Worm (Caenorhabditis elegans) whole organism, midembryonic: ENCODE measurements around the gene ceh-62.

Source experiments
- T22C8.4 ChIP-seq: fragments of 200-800 bp; sonication (Bioruptor generic); IDR thresholded peaks from 2 replicates; pipeline ENCODE4 v1.3.6; 2022; ENCODE audit warnings: missing genetic modification characterization, missing compliant biosample characterization
- cog-1 ChIP-seq: sonication (generic microtip); optimal IDR thresholded peaks from 2 replicates; lab custom pipeline; 2016; ENCODE audit warnings: missing genetic modification characterization, missing compliant biosample characterization
- flt-1 ChIP-seq: fragments of 200-800 bp; sonication (Bioruptor generic); IDR thresholded peaks from 2 replicates; pipeline ENCODE4 v1.3.6; 2022; ENCODE audit warnings: missing genetic modification characterization, missing compliant biosample characterization
- klf-2 ChIP-seq: fragments of 200-800 bp; sonication (Bioruptor generic); conservative IDR thresholded peaks from 2 replicates; pipeline ENCODE4 v1.3.6; 2022; ENCODE audit warnings: missing genetic modification reagents, missing genetic modification characterization, missing compliant biosample characterization
- med-1 ChIP-seq: sonication (generic microtip); optimal IDR thresholded peaks from 2 replicates; lab custom pipeline; 2017; ENCODE audit warnings: missing genetic modification characterization, mild to moderate bottlenecking, missing compliant biosample characterization, antibody characterized with exemption, missing genetic modification reagents; ENCODE audit not compliant: insufficient read depth
- ref-1 ChIP-seq: fragments of 200-800 bp; sonication (Bioruptor generic); conservative IDR thresholded peaks from 2 replicates; pipeline ENCODE4 v1.3.6; 2022; ENCODE audit warnings: missing genetic modification reagents, missing genetic modification characterization, missing compliant biosample characterization
- tab-1 ChIP-seq: fragments of 200-800 bp; sonication (Bioruptor generic); IDR thresholded peaks from 2 replicates; pipeline ENCODE4 v1.3.6; 2022; ENCODE audit warnings: missing genetic modification characterization, missing compliant biosample characterization
- ztf-23 ChIP-seq: fragments of 200-800 bp; sonication (Bioruptor generic); IDR thresholded peaks from 2 replicates; pipeline ENCODE4 v1.3.6; 2022; ENCODE audit warnings: missing genetic modification reagents, missing genetic modification characterization, missing compliant biosample characterization
- ztf-29 ChIP-seq: fragments of 200-800 bp; sonication (Bioruptor generic); IDR thresholded peaks from 2 replicates; pipeline ENCODE4 v1.3.6; 2022; ENCODE audit warnings: missing genetic modification reagents, missing genetic modification characterization, missing compliant biosample characterization

Gene ceh-62

ce11 chrII:10805437-10805836 is at the start of gene ceh-62:
ceh-62 (plus strand) TSS chrII:10805737.
- no peak for TF ChIP-seq ztf-23 (GFP tag; lab: Robert Waterston, UW)
- no peak for TF ChIP-seq klf-2 (GFP tag; lab: Robert Waterston, UW)
- no peak for TF ChIP-seq med-1
- no peak for TF ChIP-seq ztf-29
- TF ChIP-seq cog-1 (tag; lab: Kevin White, UChicago), result no peak
- no peak for TF ChIP-seq tab-1 (GFP tag; lab: Robert Waterston, UW)
- TF ChIP-seq T22C8.4 (GFP tag; lab: Robert Waterston, UW), result no peak
- no peak for TF ChIP-seq flt-1 (GFP tag; lab: Robert Waterston, UW)
- no peak for TF ChIP-seq ref-1 (GFP tag; lab: Robert Waterston, UW)

- TF ChIP-seq ref-1 (GFP tag; lab: Robert Waterston, UW) (no peak), cog-1 (tag; lab: Kevin White, UChicago) (no peak), ztf-23 (GFP tag; lab: Robert Waterston, UW) (no peak), T22C8.4 (GFP tag; lab: Robert Waterston, UW) (no peak), klf-2 (GFP tag; lab: Robert Waterston, UW) (no peak), ztf-29 (no peak), tab-1 (GFP tag; lab: Robert Waterston, UW) (no peak), flt-1 (GFP tag; lab: Robert Waterston, UW) (no peak), med-1 (no peak)
Measured at ce11 chrII:10758951-10759350, 46.6 kb upstream of the ceh-62 start.

DNA sequence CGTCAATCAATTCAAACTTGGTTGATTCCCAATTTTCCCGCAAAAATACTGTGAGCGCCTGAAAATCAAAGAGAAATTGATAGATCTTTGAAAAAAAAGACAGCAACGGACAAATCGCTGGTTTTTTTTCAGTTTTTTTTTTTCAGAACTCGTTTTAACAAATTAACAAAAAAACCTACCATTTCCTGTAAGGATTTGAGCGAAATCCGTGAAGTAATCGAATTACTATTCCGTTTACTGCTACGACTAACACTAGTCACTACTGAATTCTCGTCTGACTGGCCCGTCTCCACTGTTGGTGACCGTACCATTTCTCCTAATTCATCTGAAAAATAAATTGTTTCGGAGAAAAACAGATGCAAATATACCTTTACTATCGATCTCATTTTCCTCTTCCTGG is 46.1 kb upstream of the ceh-62 start:
- TF ChIP-seq med-1 (no peak), klf-2 (GFP tag; lab: Robert Waterston, UW) (no peak), cog-1 (tag; lab: Kevin White, UChicago) (no peak), tab-1 (GFP tag; lab: Robert Waterston, UW) (no peak), flt-1 (GFP tag; lab: Robert Waterston, UW) (no peak), ztf-23 (GFP tag; lab: Robert Waterston, UW) (no peak), T22C8.4 (GFP tag; lab: Robert Waterston, UW) (no peak), ztf-29 (no peak), ref-1 (GFP tag; lab: Robert Waterston, UW) (no peak)

- TF ChIP-seq ref-1 (GFP tag; lab: Robert Waterston, UW) (no peak), T22C8.4 (GFP tag; lab: Robert Waterston, UW) (no peak), tab-1 (GFP tag; lab: Robert Waterston, UW) (no peak), cog-1 (tag; lab: Kevin White, UChicago) (no peak), ztf-23 (GFP tag; lab: Robert Waterston, UW) (no peak), flt-1 (GFP tag; lab: Robert Waterston, UW) (no peak), klf-2 (GFP tag; lab: Robert Waterston, UW) (no peak), med-1 (no peak), ztf-29 (no peak)
Measured at ce11 chrII:10760801-10761200, 44.7 kb upstream of the ceh-62 start.

- TF ChIP-seq tab-1 (GFP tag; lab: Robert Waterston, UW) (no peak), med-1 (no peak), ztf-29 (no peak), flt-1 (GFP tag; lab: Robert Waterston, UW) (no peak), ztf-23 (GFP tag; lab: Robert Waterston, UW) (no peak), ref-1 (GFP tag; lab: Robert Waterston, UW) (no peak), T22C8.4 (GFP tag; lab: Robert Waterston, UW) (no peak), klf-2 (GFP tag; lab: Robert Waterston, UW) (no peak), cog-1 (tag; lab: Kevin White, UChicago) (no peak)
Measured at ce11 chrII:10761653-10762052, 43.9 kb upstream of the ceh-62 start.

DNA sequence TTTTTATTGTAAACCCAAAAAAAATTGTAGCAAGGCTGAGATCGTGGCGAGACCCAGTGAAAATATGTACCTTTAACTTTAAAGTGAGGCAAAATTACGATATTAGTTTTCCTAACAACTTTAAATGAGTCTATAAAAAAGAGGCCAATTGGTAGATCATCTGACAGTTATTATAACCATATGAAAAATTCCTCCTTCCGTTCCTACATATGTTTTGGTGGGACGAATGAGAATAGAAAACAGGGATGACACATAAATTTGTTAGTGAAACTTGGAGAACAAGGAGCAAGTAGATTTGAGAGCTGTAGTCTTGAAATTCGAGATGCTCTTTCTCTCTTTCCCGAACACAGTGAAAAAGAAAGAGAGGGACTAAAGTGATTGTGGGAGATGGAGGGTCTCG is 40.3 kb upstream of the ceh-62 start:
- TF ChIP-seq flt-1 (GFP tag; lab: Robert Waterston, UW) (no peak), cog-1 (tag; lab: Kevin White, UChicago) (no peak), tab-1 (GFP tag; lab: Robert Waterston, UW) (no peak), med-1 (no peak), ref-1 (GFP tag; lab: Robert Waterston, UW) (no peak), T22C8.4 (GFP tag; lab: Robert Waterston, UW) (no peak), ztf-29 (no peak), klf-2 (GFP tag; lab: Robert Waterston, UW) (no peak), ztf-23 (GFP tag; lab: Robert Waterston, UW) (no peak)

DNA sequence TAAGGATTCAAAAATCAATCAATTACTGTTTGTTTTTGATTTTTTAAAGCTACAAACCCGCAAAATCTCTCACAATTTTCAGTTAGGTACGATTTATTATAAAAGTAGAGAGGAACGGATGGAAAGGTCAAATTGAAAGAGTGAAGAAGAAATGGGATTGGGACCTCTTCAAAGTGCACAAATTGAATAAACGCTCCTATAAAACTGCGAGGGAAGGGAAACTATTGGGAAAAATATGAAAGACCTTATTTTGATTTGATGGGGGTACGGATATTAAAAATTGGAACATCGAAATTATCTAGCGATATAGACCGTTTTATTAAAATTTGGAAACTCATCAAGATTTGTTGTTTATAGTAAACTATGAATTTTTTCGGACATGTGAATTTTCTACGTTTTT is 38.8 kb upstream of the ceh-62 start:
- TF ChIP-seq med-1 (no peak), flt-1 (GFP tag; lab: Robert Waterston, UW) (no peak), T22C8.4 (GFP tag; lab: Robert Waterston, UW) (no peak), ref-1 (GFP tag; lab: Robert Waterston, UW) (no peak), ztf-29 (no peak), tab-1 (GFP tag; lab: Robert Waterston, UW) (no peak), ztf-23 (GFP tag; lab: Robert Waterston, UW) (no peak), klf-2 (GFP tag; lab: Robert Waterston, UW) (no peak), cog-1 (tag; lab: Kevin White, UChicago) (no peak)

DNA sequence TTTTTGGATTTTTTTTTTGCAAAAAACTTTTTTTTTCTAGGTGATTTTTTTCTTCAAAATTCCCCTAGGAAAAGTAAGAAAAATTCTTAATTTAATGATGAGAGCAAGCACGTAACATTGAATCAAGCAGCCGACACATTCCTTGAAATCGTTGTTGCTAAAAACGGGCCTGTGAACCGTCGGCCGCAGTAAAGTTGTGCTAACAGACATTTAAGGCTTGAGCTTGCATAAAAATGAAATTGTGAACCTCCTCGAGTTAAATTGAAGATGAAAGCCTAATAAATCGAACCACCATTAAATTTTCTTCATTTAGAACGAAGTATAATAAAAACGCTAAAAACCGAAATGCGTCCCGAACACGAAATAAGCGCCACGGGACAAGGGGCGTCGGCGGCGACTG is 37.6 kb upstream of the ceh-62 start:
- TF ChIP-seq T22C8.4 (GFP tag; lab: Robert Waterston, UW) (no peak), cog-1 (tag; lab: Kevin White, UChicago) (no peak), ztf-29 (no peak), flt-1 (GFP tag; lab: Robert Waterston, UW) (no peak)

- TF ChIP-seq tab-1 (GFP tag; lab: Robert Waterston, UW) (no peak), ref-1 (GFP tag; lab: Robert Waterston, UW) (no peak), med-1 (no peak), flt-1 (GFP tag; lab: Robert Waterston, UW) (no peak), klf-2 (GFP tag; lab: Robert Waterston, UW) (no peak), ztf-29 (no peak), ztf-23 (GFP tag; lab: Robert Waterston, UW) (no peak), T22C8.4 (GFP tag; lab: Robert Waterston, UW) (no peak), cog-1 (tag; lab: Kevin White, UChicago) (no peak)
Measured at ce11 chrII:10769291-10769690, 36.2 kb upstream of the ceh-62 start.

ce11 chrII:10778026-10778425 is 27.5 kb upstream of the ceh-62 start, which contains the start of gene mpz-1:
mpz-1 (minus strand) TSS chrII:10778126.
- TF ChIP-seq ztf-29 (no peak), T22C8.4 (GFP tag; lab: Robert Waterston, UW) (no peak), ztf-23 (GFP tag; lab: Robert Waterston, UW) (no peak), ref-1 (GFP tag; lab: Robert Waterston, UW) (no peak), flt-1 (GFP tag; lab: Robert Waterston, UW) (no peak), klf-2 (GFP tag; lab: Robert Waterston, UW) (no peak), tab-1 (GFP tag; lab: Robert Waterston, UW) (no peak), med-1 (no peak), cog-1 (tag; lab: Kevin White, UChicago) (no peak)
